Worm (Caenorhabditis elegans): Measurements from ENCODE around the gene hlh-19.
A peak's percentile ranks its signal among the peaks of the same experiment; 100 is the strongest.

The hlh-19 gene

DNA sequence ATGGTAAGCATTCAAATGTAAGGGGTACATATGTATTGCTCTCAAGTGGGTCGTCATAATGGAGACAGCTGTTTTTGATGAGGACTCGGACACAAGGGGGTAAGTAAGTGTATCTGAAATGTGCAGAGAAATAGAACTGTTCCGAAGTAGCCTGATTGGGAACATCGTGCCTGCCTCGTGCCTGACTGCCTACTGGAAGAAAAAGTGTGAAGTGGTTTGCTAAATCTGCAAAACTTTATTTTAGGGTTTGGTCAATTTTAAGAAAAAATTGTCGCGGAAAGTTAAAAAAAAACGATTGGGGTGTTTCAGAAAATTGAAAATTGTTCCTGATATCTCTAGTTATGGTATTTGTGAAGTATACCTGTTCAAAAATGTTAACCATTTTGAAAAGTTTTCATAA is at the start of gene hlh-19:
Gene hlh-19, minus strand, starts transcription at position 101 of the 400 bp plus-strand sequence.
- TF ChIP-seq ceh-19 (GFP tag; optimal IDR thresholded peaks at IDR 0.05) (no peak), T23F11.4 (GFP tag; optimal IDR thresholded peaks at IDR 0.05) (no peak), hlh-15 (tag; optimal IDR thresholded peaks at IDR 0.05) (no peak), tbx-7 (tag; optimal IDR thresholded peaks at IDR 0.05) (no peak), nhr-11 (tag; optimal IDR thresholded peaks at IDR 0.05) (no peak), ceh-24 (tag; optimal IDR thresholded peaks at IDR 0.05) (no peak), nfya-1 (tag; optimal IDR thresholded peaks at IDR 0.05) (no peak), zip-5 (tag; optimal IDR thresholded peaks at IDR 0.05) (no peak), syd-9 (tag; optimal IDR thresholded peaks at IDR 0.05) (no peak), K02D7.2 (tag; optimal IDR thresholded peaks at IDR 0.05) (no peak), K09A11.1 (tag; optimal IDR thresholded peaks at IDR 0.05; ENCODE audit: insufficient read depth) (no peak)

DNA sequence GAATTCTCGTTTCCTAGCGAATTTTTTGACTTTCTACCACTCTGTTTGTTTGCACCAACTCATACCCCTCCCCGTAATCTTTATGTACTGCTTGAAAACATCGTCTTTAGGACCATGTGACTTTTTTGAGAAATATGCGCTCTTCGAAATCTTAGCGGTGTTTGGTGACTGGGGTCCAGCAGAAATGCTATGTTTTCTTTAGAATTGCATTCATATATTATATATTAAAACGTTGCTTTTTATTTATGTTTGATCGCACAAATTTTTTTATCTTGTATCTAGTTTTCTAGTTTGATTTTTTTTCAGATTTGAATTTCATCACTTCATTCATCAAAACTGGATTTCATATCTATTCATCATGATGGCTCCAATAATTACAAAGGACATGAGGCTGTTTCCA is 44.8 kb upstream of the hlh-19 start, which contains the start of gene F13C5.1:
Gene F13C5.1, plus strand, starts transcription at position 301 of the 400 bp plus-strand sequence.
- TF ChIP-seq ttx-3 (tag; optimal IDR thresholded peaks at IDR 0.05): no peak
- TF ChIP-seq elt-2 (tag; optimal IDR thresholded peaks at IDR 0.05): no peak
- no peak for TF ChIP-seq Y22D7AL.16 (tag; optimal IDR thresholded peaks at IDR 0.05)
- TF ChIP-seq madf-2 (tag; optimal IDR thresholded peaks at IDR 0.05): no peak
- TF ChIP-seq odd-2 (tag; optimal IDR thresholded peaks at IDR 0.05): no peak
- no peak for TF ChIP-seq unc-86 (tag; optimal IDR thresholded peaks at IDR 0.05)
- no peak for TF ChIP-seq ceh-48 (tag; optimal IDR thresholded peaks at IDR 0.05)
- no peak for TF ChIP-seq pha-2 (tag; optimal IDR thresholded peaks at IDR 0.05)
- TF ChIP-seq K02D7.2 (tag; optimal IDR thresholded peaks at IDR 0.05): no peak
- TF ChIP-seq ceh-24 (tag; optimal IDR thresholded peaks at IDR 0.05): no peak
- no peak for TF ChIP-seq ceh-14 (tag; optimal IDR thresholded peaks at IDR 0.05)
- no peak for TF ChIP-seq ref-2 (tag; optimal IDR thresholded peaks at IDR 0.05)
- TF ChIP-seq ceh-30 (tag; optimal IDR thresholded peaks at IDR 0.05): no peak
- no peak for TF ChIP-seq rnt-1 (tag; optimal IDR thresholded peaks at IDR 0.05)
- TF ChIP-seq hlh-8 (tag; optimal IDR thresholded peaks at IDR 0.05): no peak
- TF ChIP-seq hlh-6 (tag; optimal IDR thresholded peaks at IDR 0.05): no peak
- no peak for TF ChIP-seq ceh-6 (GFP tag; optimal IDR thresholded peaks at IDR 0.05)
- no peak for TF ChIP-seq hlh-30 (tag; optimal IDR thresholded peaks at IDR 0.05; ENCODE audit: insufficient read depth)
- TF ChIP-seq hlh-15 (tag; optimal IDR thresholded peaks at IDR 0.05): no peak

- TF ChIP-seq T23F11.4 (GFP tag; optimal IDR thresholded peaks at IDR 0.05): no peak
- no peak for TF ChIP-seq rnt-1 (tag; optimal IDR thresholded peaks at IDR 0.05)
- no peak for TF ChIP-seq ahr-1 (tag; optimal IDR thresholded peaks at IDR 0.05)
- TF ChIP-seq fkh-10 (GFP tag; optimal IDR thresholded peaks at IDR 0.05): peak; percentile 7
- TF ChIP-seq ceh-22 (tag; optimal IDR thresholded peaks at IDR 0.05): no peak
- peak; percentile 75 for TF ChIP-seq sdc-2 (tag; optimal IDR thresholded peaks at IDR 0.05)
- TF ChIP-seq hlh-30 (tag; optimal IDR thresholded peaks at IDR 0.05; ENCODE audit: insufficient read depth): peak; percentile 81
- no peak for TF ChIP-seq unc-3 (GFP tag; conservative IDR thresholded peaks at IDR 0.05)
- TF ChIP-seq unc-3 (tag; optimal IDR thresholded peaks at IDR 0.05): no peak
- no peak for TF ChIP-seq K02D7.2 (tag; optimal IDR thresholded peaks at IDR 0.05)
- no peak for TF ChIP-seq pha-2 (tag; optimal IDR thresholded peaks at IDR 0.05)
- TF ChIP-seq hlh-8 (tag; optimal IDR thresholded peaks at IDR 0.05): no peak
- TF ChIP-seq Y22D7AL.16 (tag; optimal IDR thresholded peaks at IDR 0.05): no peak
- no peak for TF ChIP-seq pax-1 (tag; optimal IDR thresholded peaks at IDR 0.05)
- no peak for TF ChIP-seq zip-5 (tag; optimal IDR thresholded peaks at IDR 0.05)
- TF ChIP-seq elt-4 (tag; optimal IDR thresholded peaks at IDR 0.05): no peak
- peak; percentile 80 for TF ChIP-seq ceh-14 (tag; optimal IDR thresholded peaks at IDR 0.05)
- TF ChIP-seq pqm-1 (tag; optimal IDR thresholded peaks at IDR 0.05): no peak
- no peak for TF ChIP-seq ceh-48 (tag; optimal IDR thresholded peaks at IDR 0.05)
- peak; percentile 53 for TF ChIP-seq lim-6 (tag; optimal IDR thresholded peaks at IDR 0.05)
- peak; percentile 26 for TF ChIP-seq pat-9 (tag; optimal IDR thresholded peaks at IDR 0.05)
- peak; percentile 40 for TF ChIP-seq ref-2 (tag; optimal IDR thresholded peaks at IDR 0.05)
- TF ChIP-seq ceh-24 (tag; optimal IDR thresholded peaks at IDR 0.05): no peak
- TF ChIP-seq che-1 (tag; optimal IDR thresholded peaks at IDR 0.05): no peak
- no peak for TF ChIP-seq ttx-3 (tag; optimal IDR thresholded peaks at IDR 0.05)
- TF ChIP-seq pag-3 (tag; optimal IDR thresholded peaks at IDR 0.05; ENCODE audit: borderline replicate concordance): no peak
- TF ChIP-seq unc-55 (GFP tag; optimal IDR thresholded peaks at IDR 0.05): no peak
- no peak for TF ChIP-seq nhr-11 (tag; optimal IDR thresholded peaks at IDR 0.05)
- TF ChIP-seq mec-3 (tag; optimal IDR thresholded peaks at IDR 0.05; ENCODE audit: borderline replicate concordance): no peak
- TF ChIP-seq ceh-30 (tag; optimal IDR thresholded peaks at IDR 0.05): no peak
- no peak for TF ChIP-seq nhr-232 (tag; optimal IDR thresholded peaks at IDR 0.05)
- TF ChIP-seq ceh-19 (GFP tag; optimal IDR thresholded peaks at IDR 0.05): peak; percentile 61
- no peak for TF ChIP-seq ceh-9 (tag; optimal IDR thresholded peaks at IDR 0.05)
- TF ChIP-seq madf-2 (tag; optimal IDR thresholded peaks at IDR 0.05): no peak
- TF ChIP-seq nfya-1 (tag; optimal IDR thresholded peaks at IDR 0.05): peak; percentile 37
- TF ChIP-seq unc-86 (tag; optimal IDR thresholded peaks at IDR 0.05): no peak
- no peak for TF ChIP-seq fax-1 (tag; optimal IDR thresholded peaks at IDR 0.05)
- no peak for TF ChIP-seq ama-1 (optimal IDR thresholded peaks at IDR 0.05)
- peak; percentile 78 for TF ChIP-seq ceh-31 (tag; optimal IDR thresholded peaks at IDR 0.05)
These were observed 44.3 kb upstream of the hlh-19 start for ce11 chrX:601340-601757.
